Worm (Caenorhabditis elegans) whole organism, L4/young adult: ENCODE results near the gene R05A10.8.

ENCODE experiments used
- W03F9.2 ChIP-seq: fragments of 150-350 bp; optimal IDR thresholded peaks from 2 replicates; lab custom pipeline; 2014; ENCODE audit warnings: missing biosample characterization, missing genetic modification characterization
- him-1 ChIP-seq: sonication (generic microtip); optimal IDR thresholded peaks from 2 replicates; lab custom pipeline; 2016; ENCODE audit warnings: missing genotype, missing genetic modification reagents, missing genetic modification characterization, missing compliant biosample characterization

ce11 chrIV:14145594-14145993, 12.4 kb downstream of the R05A10.8 start, which contains the start of gene oac-37:
- TF ChIP-seq W03F9.2: no peak
- TF ChIP-seq him-1 (tag; lab: Kevin White, UChicago): no peak
